Fruit fly (Drosophila melanogaster): ENCODE data around the gene Mst27D.
A peak's percentile ranks its signal among the peaks of the same experiment; 100 is the strongest.

The Mst27D gene

DNA sequence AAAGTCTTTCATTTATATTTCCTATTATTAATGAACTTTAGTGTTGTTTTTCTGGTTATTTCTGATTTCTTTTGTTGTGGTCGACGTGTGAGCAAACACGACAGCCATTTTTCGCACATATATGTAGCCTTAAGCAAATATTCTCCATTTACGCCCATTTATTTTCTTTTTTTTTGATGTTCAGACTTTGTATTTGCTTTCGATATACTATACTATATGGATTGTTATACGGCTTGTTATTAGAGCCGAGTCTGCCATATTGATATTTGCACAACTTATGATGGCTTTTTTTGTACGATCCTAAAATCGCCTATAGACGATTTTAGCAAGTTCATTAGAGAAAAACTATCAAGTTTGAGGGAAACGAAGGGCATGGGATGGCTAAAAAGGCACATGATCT is 12.9 kb downstream of the Mst27D start (continued):
- TF ChIP-seq D19A (tag; optimal IDR thresholded peaks at IDR 0.05) (no peak), ERR (GFP tag; optimal IDR thresholded peaks at IDR 0.05) (no peak), toy (GFP tag; IDR thresholded peaks at IDR 0.05) (no peak), gem (tag; optimal IDR thresholded peaks at IDR 0.05) (no peak), MESR4 (GFP tag; optimal IDR thresholded peaks at IDR 0.05) (no peak), hbn (GFP tag; IDR thresholded peaks at IDR 0.05; ENCODE audit: partially characterized antibody) (no peak), CG13123 (GFP tag; optimal IDR thresholded peaks at IDR 0.05) (no peak), pan (optimal IDR thresholded peaks at IDR 0.05) (no peak), pan (GFP tag; optimal IDR thresholded peaks at IDR 0.05 in 1 of 2, IDR thresholded peaks at IDR 0.05 in 1 of 2) (no peak), luna (GFP tag; optimal IDR thresholded peaks at IDR 0.05) (no peak), Hmr (GFP tag; optimal IDR thresholded peaks at IDR 0.05) (peak; percentile 60), Hr39 (optimal IDR thresholded peaks at IDR 0.05) (no peak), nom (GFP tag; optimal IDR thresholded peaks at IDR 0.05) (no peak), tll (GFP tag; optimal IDR thresholded peaks at IDR 0.05) (no peak), CHES-1-like (GFP tag; optimal IDR thresholded peaks at IDR 0.05) (peak; percentile 1), org-1 (GFP tag; optimal IDR thresholded peaks at IDR 0.05) (no peak), CG34224 (GFP tag; IDR thresholded peaks at IDR 0.05; ENCODE audit: partially characterized antibody) (no peak), CG17328 (GFP tag; IDR thresholded peaks at IDR 0.05) (no peak), CG2712 (tag; optimal IDR thresholded peaks at IDR 0.05) (no peak), unc-4 (GFP tag; IDR thresholded peaks at IDR 0.05; ENCODE audit: partially characterized antibody) (no peak), CG12659 (GFP tag; optimal IDR thresholded peaks at IDR 0.05) (peak; percentile 23), HLH54F (GFP tag; optimal IDR thresholded peaks at IDR 0.05) (no peak), tup (GFP tag; optimal IDR thresholded peaks at IDR 0.05) (no peak), pita (GFP tag; optimal IDR thresholded peaks at IDR 0.05) (no peak), CG13775 (GFP tag; optimal IDR thresholded peaks at IDR 0.05) (no peak), CG1529 (GFP tag; optimal IDR thresholded peaks at IDR 0.05) (no peak), CG17802 (tag; optimal IDR thresholded peaks at IDR 0.05) (no peak), CG10654 (GFP tag; optimal IDR thresholded peaks at IDR 0.05) (no peak), CG7556 (GFP tag; optimal IDR thresholded peaks at IDR 0.05) (no peak), lbe (GFP tag; optimal IDR thresholded peaks at IDR 0.05) (no peak), CG15269 (tag; optimal IDR thresholded peaks at IDR 0.05) (no peak), cas (GFP tag; IDR thresholded peaks at IDR 0.05) (0 out of 2 replicates have a peak, but pooled peaks have one; percentile 11), yki (optimal IDR thresholded peaks at IDR 0.05) (no peak), CG31224 (GFP tag; IDR thresholded peaks at IDR 0.05) (no peak), Camta (GFP tag; optimal IDR thresholded peaks at IDR 0.05) (no peak), lilli (GFP tag; optimal IDR thresholded peaks at IDR 0.05) (peak; percentile 23), ara (GFP tag; IDR thresholded peaks at IDR 0.05) (no peak), dmrt11E (tag; optimal IDR thresholded peaks at IDR 0.05) (no peak), CG9437 (GFP tag; optimal IDR thresholded peaks at IDR 0.05) (no peak), NfI (GFP tag; optimal IDR thresholded peaks at IDR 0.05) (no peak), nmo (GFP tag; optimal IDR thresholded peaks at IDR 0.05) (no peak), CG13894 (tag; optimal IDR thresholded peaks at IDR 0.05) (peak; percentile 38), jing (GFP tag; optimal IDR thresholded peaks at IDR 0.05) (no peak), kah (GFP tag; optimal IDR thresholded peaks at IDR 0.05) (no peak), Med (GFP tag) (peak; percentile 55), amos (GFP tag; IDR thresholded peaks at IDR 0.05; ENCODE audit: partially characterized antibody) (no peak), slbo (GFP tag; IDR thresholded peaks at IDR 0.05) (no peak), HmgZ (tag; optimal IDR thresholded peaks at IDR 0.05) (peak; percentile 1), wdn (GFP tag; IDR thresholded peaks at IDR 0.05) (no peak), Mad (GFP tag; optimal IDR thresholded peaks at IDR 0.05) (no peak), Ets65A (GFP tag) (no peak), gsb-n (tag; optimal IDR thresholded peaks at IDR 0.05) (no peak)

Data from whole organism, embryonic.